Worm (Caenorhabditis elegans): Measurements from ENCODE around the gene ooc-5.

Gene ooc-5

DNA sequence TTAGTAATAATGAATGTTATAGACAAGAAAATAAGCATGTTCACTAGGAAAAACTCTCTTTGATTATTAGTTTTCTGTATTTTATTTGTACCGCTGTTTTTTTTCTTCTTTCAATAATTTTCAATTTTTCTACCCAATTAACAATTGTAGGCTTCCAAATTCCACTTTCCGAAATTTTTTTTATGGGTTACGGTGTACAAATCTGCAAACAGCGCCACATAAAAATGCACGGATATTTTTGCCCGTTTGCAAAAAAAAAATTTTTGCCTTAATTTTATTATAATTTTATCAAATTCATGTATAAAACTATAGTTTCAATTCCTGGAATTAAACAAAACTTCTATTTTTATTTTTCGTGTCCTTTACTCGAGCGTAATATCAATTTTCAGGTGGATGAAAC lies at the start of gene ooc-5:
ooc-5 (plus strand) TSS at position 381 of the 400 bp plus-strand sequence.
- TF ChIP-seq lag-1 (GFP tag; IDR thresholded peaks at IDR 0.05), result no peak
- TF ChIP-seq lsl-1 (GFP tag; optimal IDR thresholded peaks at IDR 0.05), result peak; percentile 8

DNA sequence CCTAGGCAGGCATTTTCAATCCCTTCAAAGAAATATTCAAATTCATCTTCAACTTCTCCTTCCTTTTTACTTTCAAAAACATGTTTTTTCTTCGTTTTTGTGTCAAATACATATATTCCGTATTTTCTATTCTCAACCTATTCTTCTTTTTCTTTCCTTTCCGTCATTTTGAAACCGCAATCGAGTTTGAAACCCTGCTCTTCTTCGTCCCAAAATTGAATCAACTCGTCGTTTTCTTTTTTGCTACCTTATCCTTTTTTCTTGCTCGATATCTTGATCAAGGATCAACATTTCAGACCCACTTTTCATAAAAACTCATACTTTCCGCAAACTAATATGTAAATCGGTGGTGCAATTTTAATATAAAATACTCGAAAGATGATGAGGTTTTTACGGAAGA lies 47.8 kb upstream of the ooc-5 start:
- TF ChIP-seq lir-1 (GFP tag; conservative IDR thresholded peaks at IDR 0.05), result no peak
- TF ChIP-seq hsf-1 (GFP tag; IDR thresholded peaks at IDR 0.05), result no peak
- no peak for TF ChIP-seq K11D2.4 (GFP tag; IDR thresholded peaks at IDR 0.05)
- no peak for TF ChIP-seq aptf-3 (GFP tag; IDR thresholded peaks at IDR 0.05)
- TF ChIP-seq ZK185.1 (tag; optimal IDR thresholded peaks at IDR 0.05; ENCODE audit: poor library complexity, severe bottlenecking), result no peak

DNA sequence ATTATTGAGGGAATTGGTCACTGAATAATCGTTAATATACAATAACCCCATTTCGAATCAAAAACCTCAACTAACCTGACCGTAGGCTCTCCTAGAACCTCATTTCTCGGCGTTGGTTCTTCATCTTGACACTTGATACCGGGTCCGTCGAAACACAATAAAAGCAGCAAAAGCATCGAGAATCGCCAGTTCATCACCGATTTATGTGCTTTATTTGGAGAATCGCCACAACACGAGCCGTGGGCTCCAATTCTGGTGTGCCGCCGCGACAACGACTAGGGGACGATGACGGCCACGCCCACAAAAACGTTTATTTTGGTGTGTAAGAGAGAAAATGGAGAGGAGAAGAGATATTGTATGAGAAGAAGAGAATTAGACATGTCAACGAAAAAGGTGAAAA lies 45.6 kb upstream of the ooc-5 start, which contains the start of gene cutl-15:
cutl-15 (minus strand) TSS at position 298 of the 400 bp plus-strand sequence.
- TF ChIP-seq egrh-3 (GFP tag; IDR thresholded peaks at IDR 0.05) (no peak), bed-1 (GFP tag; IDR thresholded peaks at IDR 0.05) (no peak), attf-6 (GFP tag; IDR thresholded peaks at IDR 0.05) (no peak), B0035.1 (tag; optimal IDR thresholded peaks at IDR 0.05) (no peak), zfh-2 (GFP tag; conservative IDR thresholded peaks at IDR 0.05) (no peak), ztf-22 (GFP tag; optimal IDR thresholded peaks at IDR 0.05) (no peak), ztf-28 (GFP tag; IDR thresholded peaks at IDR 0.05) (no peak), F49E8.2 (tag; optimal IDR thresholded peaks at IDR 0.05; ENCODE audit: insufficient read depth) (no peak), mxl-1 (tag; optimal IDR thresholded peaks at IDR 0.05) (no peak), Y79H2A.3 (GFP tag; conservative IDR thresholded peaks at IDR 0.05) (no peak), rcor-1 (GFP tag; IDR thresholded peaks at IDR 0.05) (no peak; the same call in 1 of the 2 replicates), lir-1 (GFP tag; conservative IDR thresholded peaks at IDR 0.05) (no peak), attf-5 (GFP tag; optimal IDR thresholded peaks at IDR 0.05) (no peak), snpc-4 (GFP tag; optimal IDR thresholded peaks at IDR 0.05) (no peak), snpc-4 (tag; optimal IDR thresholded peaks at IDR 0.05) (no peak), let-526 (GFP tag; IDR thresholded peaks at IDR 0.05) (no peak), rpc-1 (optimal IDR thresholded peaks at IDR 0.05) (no peak), rpc-1 (tag; optimal IDR thresholded peaks at IDR 0.05) (no peak)

DNA sequence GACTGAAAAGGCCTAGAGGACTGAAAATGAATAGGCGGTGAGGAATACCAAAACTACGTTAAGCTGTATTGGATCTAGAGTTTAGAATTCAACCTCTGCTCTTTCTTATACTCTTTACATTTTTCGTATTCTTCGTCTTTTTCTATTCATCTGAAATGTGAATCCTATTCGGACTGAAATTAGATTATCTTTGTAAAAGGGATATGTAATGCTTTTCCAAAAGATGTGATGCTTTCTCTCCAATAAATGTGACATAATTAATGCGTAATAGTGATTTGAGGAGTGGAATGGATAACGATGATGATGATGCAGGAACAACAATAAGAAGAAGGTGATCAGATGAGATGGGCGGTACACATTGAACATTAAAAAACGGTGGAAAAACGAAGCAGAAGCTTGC lies 44.3 kb upstream of the ooc-5 start:
- TF ChIP-seq snpc-3.4 (tag; optimal IDR thresholded peaks at IDR 0.05), result no peak

DNA sequence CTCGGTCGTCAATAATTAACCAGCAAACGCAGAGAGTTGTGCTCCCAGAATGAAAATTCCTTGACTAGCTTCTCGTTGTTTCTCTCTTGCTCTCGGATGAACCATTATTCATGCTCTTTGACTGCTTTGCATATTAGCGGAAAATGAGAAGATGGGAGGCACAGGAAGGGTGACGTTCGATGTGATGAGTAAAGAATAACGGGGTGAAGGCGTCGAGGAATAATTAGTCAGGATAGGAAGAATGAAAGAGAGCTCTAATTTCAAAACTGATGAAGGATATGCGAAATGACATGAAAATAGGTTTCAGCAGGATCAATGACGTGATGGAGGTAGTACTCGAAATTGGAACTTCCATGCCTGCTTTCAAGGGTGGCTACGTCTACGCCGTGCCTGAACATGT lies 41.7 kb upstream of the ooc-5 start:
- TF ChIP-seq him-1 (tag; optimal IDR thresholded peaks at IDR 0.05) (no peak), K11D2.4 (GFP tag; IDR thresholded peaks at IDR 0.05) (no peak), fkh-3 (tag; optimal IDR thresholded peaks at IDR 0.05) (no peak), tbx-9 (tag; optimal IDR thresholded peaks at IDR 0.05; ENCODE audit: borderline replicate concordance) (no peak), mxl-1 (tag; optimal IDR thresholded peaks at IDR 0.05) (no peak), F39B2.1 (GFP tag; IDR thresholded peaks at IDR 0.05) (no peak), rpc-1 (optimal IDR thresholded peaks at IDR 0.05) (no peak), rpc-1 (tag; optimal IDR thresholded peaks at IDR 0.05) (no peak), atf-7 (tag; optimal IDR thresholded peaks at IDR 0.05) (no peak), F37B4.10 (GFP tag; IDR thresholded peaks at IDR 0.05) (no peak), dpl-1 (GFP tag; optimal IDR thresholded peaks at IDR 0.05) (no peak), mcd-1 (GFP tag; IDR thresholded peaks at IDR 0.05) (no peak), bed-1 (GFP tag; IDR thresholded peaks at IDR 0.05) (no peak), ztf-26 (tag; optimal IDR thresholded peaks at IDR 0.05) (no peak)
